Worm (Caenorhabditis elegans) whole organism, young adult: ENCODE results near the gene ppm-1.A.

ENCODE experiments used
- B0019.2 ChIP-seq: fragments of 200-800 bp; sonication (Bioruptor generic); conservative IDR thresholded peaks from 2 replicates; pipeline ENCODE4 v1.3.6; 2022; ENCODE audit warnings: missing genetic modification reagents, missing genetic modification characterization, missing compliant biosample characterization
- B0035.1 ChIP-seq: sonication (generic microtip); optimal IDR thresholded peaks from 2 replicates; lab custom pipeline; 2016; ENCODE audit warnings: missing genetic modification characterization, mild to moderate bottlenecking, missing compliant biosample characterization, missing genotype, missing genetic modification reagents
- B0261.1 ChIP-seq: sonication (generic microtip); optimal IDR thresholded peaks from 2 replicates; lab custom pipeline; 2016; ENCODE audit warnings: mild to moderate bottlenecking, missing genetic modification characterization, moderate library complexity, missing compliant biosample characterization
- D2030.7 ChIP-seq: fragments of 200-800 bp; sonication (Bioruptor generic); IDR thresholded peaks from 2 replicates; pipeline ENCODE4 v1.3.6; 2022; ENCODE audit warnings: missing genetic modification reagents, missing genetic modification characterization, missing compliant biosample characterization
- F10E7.11 ChIP-seq: sonication (generic microtip); optimal IDR thresholded peaks from 2 replicates; lab custom pipeline; 2017; ENCODE audit warnings: mild to moderate bottlenecking, missing genetic modification characterization, moderate library complexity, missing compliant biosample characterization
- F22D6.2 ChIP-seq: sonication (generic microtip); optimal IDR thresholded peaks from 2 replicates; lab custom pipeline; 2016; ENCODE audit warnings: mild to moderate bottlenecking, missing genetic modification characterization, missing compliant biosample characterization
- F33H1.4 ChIP-seq: fragments of 200-800 bp; sonication (Bioruptor generic); IDR thresholded peaks from 2 replicates; pipeline ENCODE4 v1.3.6; 2022; ENCODE audit warnings: missing genetic modification reagents, missing genetic modification characterization, missing compliant biosample characterization
- F39B2.1 ChIP-seq: fragments of 200-800 bp; sonication (Bioruptor generic); IDR thresholded peaks from 2 replicates; pipeline ENCODE4 v1.3.6; 2022; ENCODE audit warnings: missing genetic modification reagents, missing genetic modification characterization, missing compliant biosample characterization
- K11D2.4 ChIP-seq: fragments of 200-800 bp; sonication (Bioruptor generic); IDR thresholded peaks from 2 replicates; pipeline ENCODE4 v1.3.6; 2022; ENCODE audit warnings: missing genetic modification reagents, missing genetic modification characterization, missing compliant biosample characterization
- K12H6.12 ChIP-seq: fragments of 200-800 bp; sonication (Bioruptor generic); optimal IDR thresholded peaks from 2 replicates; lab custom pipeline; 2018; ENCODE audit warnings: mild to moderate bottlenecking, missing genetic modification characterization, missing compliant biosample characterization
- Y53F4B.3 ChIP-seq: fragments of 200-800 bp; sonication (Bioruptor generic); IDR thresholded peaks from 2 replicates; pipeline ENCODE4 v1.3.6; 2022; ENCODE audit warnings: missing genetic modification reagents, missing genetic modification characterization, missing compliant biosample characterization
- Y67H2A.10 ChIP-seq: fragments of 200-800 bp; sonication (Bioruptor generic); conservative IDR thresholded peaks from 2 replicates; pipeline ENCODE4 v1.3.6; 2022; ENCODE audit warnings: missing genetic modification reagents, missing genetic modification characterization, missing compliant biosample characterization
- Y95B8A.8 ChIP-seq: fragments of 200-800 bp; sonication (Bioruptor generic); IDR thresholded peaks from 2 replicates; pipeline ENCODE4 v1.3.6; 2022; ENCODE audit warnings: missing genetic modification reagents, missing genetic modification characterization, missing compliant biosample characterization
- ZK185.1 ChIP-seq: sonication (generic microtip); optimal IDR thresholded peaks from 2 replicates; lab custom pipeline; 2016; ENCODE audit warnings: mild to moderate bottlenecking, missing genetic modification characterization, missing compliant biosample characterization; ENCODE audit not compliant: poor library complexity, severe bottlenecking
- aptf-2 ChIP-seq: fragments of 200-800 bp; sonication (Bioruptor generic); conservative IDR thresholded peaks from 2 replicates; pipeline ENCODE4 v1.3.6; 2022; ENCODE audit warnings: missing genetic modification reagents, missing genetic modification characterization, missing compliant biosample characterization
- atf-7 ChIP-seq: sonication (generic microtip); optimal IDR thresholded peaks from 2 replicates; lab custom pipeline; 2017; ENCODE audit warnings: mild to moderate bottlenecking, missing genetic modification characterization, missing compliant biosample characterization
- attf-3 ChIP-seq: fragments of 200-800 bp; sonication (Bioruptor generic); conservative IDR thresholded peaks from 2 replicates; pipeline ENCODE4 v1.3.6; 2022; ENCODE audit warnings: missing genetic modification reagents, missing genetic modification characterization, missing compliant biosample characterization
- bed-2 ChIP-seq: fragments of 200-800 bp; sonication (Bioruptor generic); IDR thresholded peaks from 2 replicates; pipeline ENCODE4 v1.3.6; 2022; ENCODE audit warnings: missing genetic modification reagents, missing genetic modification characterization, missing compliant biosample characterization
- ceh-100 ChIP-seq: fragments of 200-800 bp; sonication (Bioruptor generic); IDR thresholded peaks from 2 replicates; pipeline ENCODE4 v1.3.6; 2022; ENCODE audit warnings: missing genetic modification reagents, missing genetic modification characterization, missing compliant biosample characterization
- dox-1 ChIP-seq: fragments of 200-800 bp; sonication (Bioruptor generic); IDR thresholded peaks from 2 replicates; pipeline ENCODE4 v1.3.6; 2022; ENCODE audit warnings: missing genetic modification reagents, missing genetic modification characterization, missing compliant biosample characterization
- egl-18 ChIP-seq: fragments of 200-800 bp; sonication (Bioruptor generic); IDR thresholded peaks from 2 replicates; pipeline ENCODE4 v1.3.6; 2022; ENCODE audit warnings: missing genetic modification reagents, missing genetic modification characterization, missing compliant biosample characterization
- egl-44 ChIP-seq: fragments of 200-800 bp; sonication (Bioruptor generic); IDR thresholded peaks from 2 replicates; pipeline ENCODE4 v1.3.6; 2022; ENCODE audit warnings: missing genetic modification reagents, missing genetic modification characterization, missing compliant biosample characterization
- egrh-3 ChIP-seq: fragments of 200-800 bp; sonication (Bioruptor generic); IDR thresholded peaks from 2 replicates; pipeline ENCODE4 v1.3.6; 2022; ENCODE audit warnings: missing genetic modification reagents, missing genetic modification characterization, missing compliant biosample characterization
- ekl-4 ChIP-seq: fragments of 200-800 bp; sonication (Bioruptor generic); IDR thresholded peaks from 2 replicates; pipeline ENCODE4 v1.3.6; 2022; ENCODE audit warnings: missing genetic modification reagents, missing genetic modification characterization, missing compliant biosample characterization
- hlh-26 ChIP-seq: fragments of 200-800 bp; sonication (Bioruptor generic); conservative IDR thresholded peaks from 2 replicates; pipeline ENCODE4 v1.3.6; 2022; ENCODE audit warnings: missing genetic modification reagents, missing genetic modification characterization, missing compliant biosample characterization
- lin-54 ChIP-seq: fragments of 200-800 bp; sonication (Bioruptor generic); optimal IDR thresholded peaks from 2 replicates; lab custom pipeline; 2018; ENCODE audit warnings: mild to moderate bottlenecking, missing genetic modification characterization, missing compliant biosample characterization
- lir-1 ChIP-seq: fragments of 200-800 bp; sonication (Bioruptor generic); conservative IDR thresholded peaks from 2 replicates; pipeline ENCODE4 v1.3.6; 2022; ENCODE audit warnings: missing genetic modification reagents, missing genetic modification characterization, missing compliant biosample characterization
- lsl-1 ChIP-seq: fragments of 200-800 bp; sonication (Bioruptor generic); optimal IDR thresholded peaks from 2 replicates; lab custom pipeline; 2018; ENCODE audit warnings: mild to moderate bottlenecking, missing genetic modification characterization, moderate library complexity, missing compliant biosample characterization
- mel-28 ChIP-seq: sonication (generic microtip); optimal IDR thresholded peaks from 2 replicates; lab custom pipeline; 2016; ENCODE audit warnings: borderline replicate concordance, mild to moderate bottlenecking, missing genetic modification characterization, missing compliant biosample characterization
- mxl-1 ChIP-seq: sonication (generic microtip); optimal IDR thresholded peaks from 2 replicates; lab custom pipeline; 2016; ENCODE audit warnings: missing genetic modification characterization, missing compliant biosample characterization
- nfya-1 ChIP-seq: sonication (generic microtip); optimal IDR thresholded peaks from 2 replicates; lab custom pipeline; 2017; ENCODE audit warnings: antibody characterized with exemption, missing compliant biosample characterization, missing genetic modification characterization, borderline replicate concordance; ENCODE audit not compliant: insufficient read depth
- nfya-2 ChIP-seq: fragments of 200-800 bp; sonication (Bioruptor generic); IDR thresholded peaks from 2 replicates; pipeline ENCODE4 v1.3.6; 2022; ENCODE audit warnings: missing genetic modification reagents, missing genetic modification characterization, missing compliant biosample characterization
- nfyb-1 ChIP-seq: fragments of 200-800 bp; sonication (Bioruptor generic); IDR thresholded peaks from 2 replicates; pipeline ENCODE4 v1.3.6; 2022; ENCODE audit warnings: missing genetic modification reagents, missing genetic modification characterization, missing compliant biosample characterization
- nhr-120 ChIP-seq: fragments of 200-800 bp; sonication (Bioruptor generic); IDR thresholded peaks from 2 replicates; pipeline ENCODE4 v1.3.6; 2022; ENCODE audit warnings: missing genetic modification characterization, missing compliant biosample characterization
- nhr-90 ChIP-seq: sonication (generic microtip); optimal IDR thresholded peaks from 2 replicates; lab custom pipeline; 2016; ENCODE audit warnings: missing genotype, mild to moderate bottlenecking, missing genetic modification characterization, missing compliant biosample characterization
- rcor-1 ChIP-seq: fragments of 200-800 bp; sonication (Bioruptor generic); IDR thresholded peaks from 2 replicates; pipeline ENCODE4 v1.3.6; 2022; ENCODE audit warnings: missing genetic modification reagents, missing genetic modification characterization, missing compliant biosample characterization
- snpc-1.1 ChIP-seq: sonication (generic microtip); optimal IDR thresholded peaks from 2 replicates; lab custom pipeline; 2017; ENCODE audit warnings: missing genetic modification characterization, mild to moderate bottlenecking, missing compliant biosample characterization, antibody characterized with exemption, moderate library complexity, missing genotype, missing genetic modification reagents; ENCODE audit not compliant: insufficient read depth
- snpc-3.4 ChIP-seq: sonication (generic microtip); optimal IDR thresholded peaks from 2 replicates; lab custom pipeline; 2017; ENCODE audit warnings: missing genetic modification characterization, mild to moderate bottlenecking, missing compliant biosample characterization, antibody characterized with exemption, moderate library complexity, missing genotype, missing genetic modification reagents
- somi-1 ChIP-seq: fragments of 200-800 bp; sonication (Bioruptor generic); optimal IDR thresholded peaks from 2 replicates; lab custom pipeline; 2018; ENCODE audit warnings: mild to moderate bottlenecking, missing genetic modification characterization, missing compliant biosample characterization
- tbx-9 ChIP-seq: sonication (generic microtip); optimal IDR thresholded peaks from 2 replicates; lab custom pipeline; 2016; ENCODE audit warnings: borderline replicate concordance, missing genetic modification characterization, inconsistent platforms, missing compliant biosample characterization
- tlf-1 ChIP-seq: fragments of 200-800 bp; sonication (Bioruptor generic); optimal IDR thresholded peaks from 2 replicates; lab custom pipeline; 2018; ENCODE audit warnings: mild to moderate bottlenecking, missing genetic modification characterization, missing compliant biosample characterization
- zfh-2 ChIP-seq: fragments of 200-800 bp; sonication (Bioruptor generic); conservative IDR thresholded peaks from 2 replicates; pipeline ENCODE4 v1.3.6; 2022; ENCODE audit warnings: missing genetic modification reagents, missing genetic modification characterization, missing compliant biosample characterization
- zim-3 ChIP-seq: sonication (generic microtip); optimal IDR thresholded peaks from 2 replicates; lab custom pipeline; 2017; ENCODE audit warnings: mild to moderate bottlenecking, missing genetic modification characterization, moderate library complexity, missing compliant biosample characterization
- ztf-18 ChIP-seq: sonication (generic microtip); optimal IDR thresholded peaks from 2 replicates; lab custom pipeline; 2016; ENCODE audit warnings: missing genotype, mild to moderate bottlenecking, missing genetic modification characterization, missing compliant biosample characterization
- ztf-22 ChIP-seq: fragments of 200-800 bp; sonication (Bioruptor generic); optimal IDR thresholded peaks from 2 replicates; lab custom pipeline; 2018; ENCODE audit warnings: mild to moderate bottlenecking, missing genetic modification characterization, moderate library complexity, missing compliant biosample characterization
- ztf-25 ChIP-seq: fragments of 200-800 bp; sonication (Bioruptor generic); IDR thresholded peaks from 2 replicates; pipeline ENCODE4 v1.3.6; 2022; ENCODE audit warnings: missing genetic modification reagents, missing genetic modification characterization, missing compliant biosample characterization
- ztf-28 ChIP-seq: fragments of 200-800 bp; sonication (Bioruptor generic); IDR thresholded peaks from 2 replicates; pipeline ENCODE4 v1.3.6; 2022; ENCODE audit warnings: missing genetic modification reagents, missing genetic modification characterization, missing compliant biosample characterization
- ztf-3 ChIP-seq: fragments of 200-800 bp; sonication (Bioruptor generic); optimal IDR thresholded peaks from 2 replicates; lab custom pipeline; 2018; ENCODE audit warnings: mild to moderate bottlenecking, missing genetic modification characterization, missing compliant biosample characterization

ppm-1.A gene

DNA sequence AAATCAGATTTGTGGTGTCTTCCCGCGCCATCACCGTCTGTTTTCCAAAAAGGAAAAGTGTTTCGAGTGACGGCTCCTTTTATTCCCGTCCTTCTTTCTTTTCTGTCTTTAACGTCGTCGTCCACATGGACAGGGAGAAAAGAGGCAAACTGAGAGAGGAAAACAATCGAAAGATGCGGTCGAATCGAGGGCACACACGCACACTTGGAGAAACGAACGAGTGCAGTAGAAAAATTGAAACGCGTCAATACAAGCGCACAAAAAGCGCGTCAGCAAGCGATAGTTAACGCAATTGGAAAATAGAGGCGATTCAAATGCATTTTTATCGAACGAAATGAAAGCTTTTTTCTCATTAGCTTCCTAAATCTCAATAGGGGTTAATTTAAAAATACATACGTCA, 620 bp upstream of the ppm-1.A start (continued):
- 0 out of 2 replicates have a peak, but pooled peaks have one; percentile 40 for TF ChIP-seq F33H1.4 (GFP tag; lab: Robert Waterston, UW)
- peak; percentile 92 for TF ChIP-seq K12H6.12 (tag; lab: Kevin White, UChicago)
- no peak for TF ChIP-seq mel-28 (tag; lab: Kevin White, UChicago)
- 0 out of 2 replicates have a peak, but pooled peaks have one; percentile 62 for TF ChIP-seq ceh-100 (GFP tag; lab: Robert Waterston, UW)
- TF ChIP-seq tbx-9 (tag; lab: Kevin White, UChicago): no peak
- TF ChIP-seq B0261.1 (tag; lab: Kevin White, UChicago): no peak
- TF ChIP-seq zfh-2 (GFP tag; lab: Robert Waterston, UW): peak; percentile 90
- TF ChIP-seq zim-3 (tag; lab: Kevin White, UChicago): no peak
- no peak for TF ChIP-seq F10E7.11 (tag; lab: Kevin White, UChicago)
- TF ChIP-seq lir-1: no peak
- no peak for TF ChIP-seq ztf-25
- TF ChIP-seq lin-54 (GFP tag; lab: Kevin White, UChicago): peak; percentile 94
- TF ChIP-seq D2030.7 (GFP tag; lab: Robert Waterston, UW): no peak
- no peak for TF ChIP-seq Y95B8A.8
- no peak for TF ChIP-seq F22D6.2 (tag; lab: Kevin White, UChicago)
- TF ChIP-seq B0035.1 (tag; lab: Kevin White, UChicago): no peak
- TF ChIP-seq snpc-1.1 (tag; lab: Kevin White, UChicago): no peak
- TF ChIP-seq nfya-1 (tag; lab: Kevin White, UChicago): no peak
- peak; percentile 55 for TF ChIP-seq tlf-1 (GFP tag; lab: Kevin White, UChicago)
- peak; percentile 30 for TF ChIP-seq lsl-1 (GFP tag; lab: Kevin White, UChicago)
- TF ChIP-seq ekl-4: peak; percentile 79
- no peak for TF ChIP-seq B0019.2 (GFP tag; lab: Robert Waterston, UW)
- TF ChIP-seq ztf-22 (GFP tag; lab: Kevin White, UChicago): peak; percentile 3
- peak; percentile 97 for TF ChIP-seq ztf-18 (tag; lab: Kevin White, UChicago)
- TF ChIP-seq rcor-1 (GFP tag; lab: Robert Waterston, UW): peak; percentile 50; the same call in 1 of the 2 replicates
- TF ChIP-seq hlh-26 (GFP tag; lab: Robert Waterston, UW): no peak
- TF ChIP-seq nhr-120: no peak
- peak; percentile 86 for TF ChIP-seq dox-1 (GFP tag; lab: Robert Waterston, UW)
- TF ChIP-seq snpc-3.4 (tag; lab: Kevin White, UChicago): no peak
- TF ChIP-seq ZK185.1: peak; percentile 88
- no peak for TF ChIP-seq egl-18 (GFP tag; lab: Robert Waterston, UW)
- TF ChIP-seq aptf-2 (GFP tag; lab: Robert Waterston, UW): no peak
- TF ChIP-seq atf-7 (tag; lab: Kevin White, UChicago): peak; percentile 61
- no peak for TF ChIP-seq egrh-3 (GFP tag; lab: Robert Waterston, UW)
- no peak for TF ChIP-seq ztf-3
- peak; percentile 78 for TF ChIP-seq somi-1 (GFP tag; lab: Kevin White, UChicago)
- TF ChIP-seq Y53F4B.3 (GFP tag; lab: Robert Waterston, UW): no peak
- no peak for TF ChIP-seq bed-2 (GFP tag; lab: Robert Waterston, UW)
- TF ChIP-seq F39B2.1 (GFP tag; lab: Robert Waterston, UW): no peak
- no peak for TF ChIP-seq nfya-2 (GFP tag; lab: Robert Waterston, UW)
- no peak for TF ChIP-seq egl-44 (GFP tag; lab: Robert Waterston, UW)
- TF ChIP-seq Y67H2A.10 (GFP tag; lab: Robert Waterston, UW): no peak
- TF ChIP-seq nhr-90 (tag; lab: Kevin White, UChicago): no peak
- TF ChIP-seq K11D2.4: peak; percentile 71
- TF ChIP-seq nfyb-1 (GFP tag; lab: Robert Waterston, UW): peak; percentile 82
- TF ChIP-seq ztf-28 (GFP tag; lab: Robert Waterston, UW): no peak
- TF ChIP-seq attf-3 (GFP tag; lab: Robert Waterston, UW): 0 out of 2 replicates have a peak, but pooled peaks have one; percentile 59
- TF ChIP-seq mxl-1: no peak
